Fruit fly (Drosophila melanogaster) whole organism, embryonic: Measurements from ENCODE around the gene bbg.

Experiments
- Adf1 ChIP-seq: fragments of 200-800 bp; sonication (Bioruptor generic); IDR thresholded peaks from 2 replicates; pipeline ENCODE4 v1.3.6; 2022; ENCODE audit warnings: missing biosample characterization, missing genetic modification characterization
- Bdp1 ChIP-seq: fragments of 200-800 bp; sonication (Bioruptor generic); optimal IDR thresholded peaks from 3 replicates; lab custom pipeline; 2016; ENCODE audit warnings: missing biosample characterization, missing genetic modification characterization
- CG10147 ChIP-seq: fragments of 200-800 bp; sonication (Bioruptor generic); optimal IDR thresholded peaks from 2 replicates; lab custom pipeline; 2019; ENCODE audit warnings: missing biosample characterization, mild to moderate bottlenecking, missing genetic modification characterization, moderate library complexity
- CG10462 ChIP-seq: fragments of 200-800 bp; sonication (Bioruptor generic); optimal IDR thresholded peaks from 2 replicates; lab custom pipeline; 2016; ENCODE audit warnings: missing biosample characterization, missing genetic modification characterization
- CG12155 ChIP-seq: fragments of 200-800 bp; sonication (Bioruptor generic); optimal IDR thresholded peaks from 3 replicates; lab custom pipeline; 2016; ENCODE audit warnings: missing biosample characterization, missing genetic modification characterization
- CG12769 ChIP-seq: fragments of 200-800 bp; sonication (Bioruptor generic); optimal IDR thresholded peaks from 2 replicates; lab custom pipeline; 2019; ENCODE audit warnings: missing biosample characterization, mild to moderate bottlenecking, missing genetic modification characterization, moderate library complexity
- CG14710 ChIP-seq: fragments of 200-800 bp; sonication (Bioruptor generic); optimal IDR thresholded peaks from 3 replicates; lab custom pipeline; 2019; ENCODE audit warnings: missing biosample characterization, mild to moderate bottlenecking, missing genetic modification characterization, moderate library complexity
- CG15073 ChIP-seq: fragments of 200-800 bp; sonication (Bioruptor generic); optimal IDR thresholded peaks from 2 replicates; lab custom pipeline; 2016; ENCODE audit warnings: missing biosample characterization, missing genetic modification characterization
- CG16863 ChIP-seq: fragments of 200-800 bp; sonication (Bioruptor generic); optimal IDR thresholded peaks from 3 replicates; lab custom pipeline; 2016; ENCODE audit warnings: missing biosample characterization, missing genetic modification characterization
- CG17186 ChIP-seq: fragments of 200-800 bp; sonication (Bioruptor generic); optimal IDR thresholded peaks from 3 replicates; lab custom pipeline; 2017; ENCODE audit warnings: missing biosample characterization, missing genetic modification reagents, missing genetic modification characterization
- CG17912 ChIP-seq: fragments of 200-800 bp; sonication (Bioruptor generic); optimal IDR thresholded peaks from 2 replicates; lab custom pipeline; 2018; ENCODE audit warnings: missing biosample characterization, mild to moderate bottlenecking, missing genetic modification characterization
- CG2875 ChIP-seq: fragments of 200-800 bp; sonication (Bioruptor generic); optimal IDR thresholded peaks from 2 replicates; lab custom pipeline; 2017; ENCODE audit warnings: missing biosample characterization, mild to moderate bottlenecking, missing genetic modification characterization, missing genetic modification reagents
- CG31365 ChIP-seq: fragments of 200-800 bp; sonication (Bioruptor generic); optimal IDR thresholded peaks from 2 replicates; lab custom pipeline; 2018; ENCODE audit warnings: missing biosample characterization, mild to moderate bottlenecking, missing genetic modification characterization
- CG32532 ChIP-seq: fragments of 200-800 bp; sonication (Bioruptor generic); IDR thresholded peaks from 2 replicates; pipeline ENCODE4 v1.3.6; 2022; ENCODE audit warnings: missing biosample characterization, missing genetic modification characterization
- CG33213 ChIP-seq: fragments of 200-800 bp; sonication (Bioruptor generic); optimal IDR thresholded peaks from 3 replicates; lab custom pipeline; 2016; ENCODE audit warnings: missing biosample characterization, missing genetic modification characterization
- CG42726 ChIP-seq: fragments of 200-800 bp; sonication (Bioruptor generic); IDR thresholded peaks from 2 replicates; pipeline ENCODE4 v1.3.6; 2022; ENCODE audit warnings: missing biosample characterization, missing genetic modification characterization; ENCODE audit not compliant: partially characterized antibody
- CG4730 ChIP-seq: fragments of 200-800 bp; sonication (Bioruptor generic); IDR thresholded peaks from 2 replicates; pipeline ENCODE4 v1.3.6; 2022; ENCODE audit warnings: missing biosample characterization, missing genetic modification characterization
- CG5180 ChIP-seq: fragments of 200-800 bp; sonication (Bioruptor generic); optimal IDR thresholded peaks from 3 replicates; lab custom pipeline; 2017; ENCODE audit warnings: missing biosample characterization, missing genetic modification characterization, mild to moderate bottlenecking, moderate library complexity, missing genetic modification reagents
- CG6254 ChIP-seq: fragments of 200-800 bp; sonication (Bioruptor generic); optimal IDR thresholded peaks from 3 replicates; lab custom pipeline; 2017; ENCODE audit warnings: mild to moderate bottlenecking, missing biosample characterization, missing genetic modification reagents, missing genetic modification characterization
- CG7786 ChIP-seq: fragments of 200-800 bp; sonication (Bioruptor generic); optimal IDR thresholded peaks from 2 replicates; lab custom pipeline; 2016; ENCODE audit warnings: missing biosample characterization, missing genetic modification characterization
- CG7963 ChIP-seq: fragments of 200-800 bp; sonication (Bioruptor generic); IDR thresholded peaks from 3 replicates; pipeline ENCODE4 v1.3.6; 2022; ENCODE audit warnings: missing biosample characterization, missing genetic modification characterization; ENCODE audit not compliant: partially characterized antibody
- CG8765 ChIP-seq: fragments of 200-800 bp; sonication (Bioruptor generic); IDR thresholded peaks from 2 replicates; pipeline ENCODE4 v1.3.6; 2022; ENCODE audit warnings: missing biosample characterization, missing genetic modification characterization
- CG9437 ChIP-seq: fragments of 200-800 bp; sonication (Bioruptor generic); optimal IDR thresholded peaks from 2 replicates; lab custom pipeline; 2018; ENCODE audit warnings: missing biosample characterization, mild to moderate bottlenecking, missing genetic modification characterization
- Fer3 ChIP-seq: fragments of 200-800 bp; sonication (Bioruptor generic); optimal IDR thresholded peaks from 2 replicates; lab custom pipeline; 2018; ENCODE audit warnings: missing biosample characterization, mild to moderate bottlenecking, missing genetic modification characterization, moderate library complexity
- H2.0 ChIP-seq: fragments of 200-800 bp; sonication (Bioruptor generic); IDR thresholded peaks from 2 replicates; pipeline ENCODE4 v1.3.6; 2022; ENCODE audit warnings: missing biosample characterization, missing genetic modification characterization
- Jarid2 ChIP-seq: fragments of 200-800 bp; sonication (Bioruptor generic); optimal IDR thresholded peaks from 3 replicates; lab custom pipeline; 2017; ENCODE audit warnings: mild to moderate bottlenecking, missing biosample characterization, missing genetic modification reagents, missing genetic modification characterization
- Max ChIP-seq: fragments of 200-800 bp; sonication (Bioruptor generic); optimal IDR thresholded peaks from 2 replicates; lab custom pipeline; 2016; ENCODE audit warnings: missing biosample characterization, mild to moderate bottlenecking, missing genetic modification characterization
- Med ChIP-seq: fragments of 200-800 bp; sonication (Bioruptor generic); peaks from one replicate; lab custom pipeline; 2016; ENCODE audit warnings: missing biosample characterization, missing genetic modification characterization, mild to moderate bottlenecking, inconsistent platforms, moderate library complexity
- Sox100B ChIP-seq: fragments of 200-800 bp; sonication (Bioruptor generic); optimal IDR thresholded peaks from 3 replicates; lab custom pipeline; 2018; ENCODE audit warnings: missing biosample characterization, mild to moderate bottlenecking, missing genetic modification characterization
- Sry-β ChIP-seq: fragments of 200-800 bp; sonication (Bioruptor generic); optimal IDR thresholded peaks from 2 replicates; lab custom pipeline; 2018; ENCODE audit warnings: missing biosample characterization, mild to moderate bottlenecking, missing genetic modification characterization, moderate library complexity
- Taf1 ChIP-seq: fragments of 200-800 bp; sonication (Bioruptor generic); IDR thresholded peaks from 2 replicates; pipeline ENCODE4 v1.3.6; 2022; ENCODE audit warnings: missing biosample characterization, missing genetic modification characterization
- al ChIP-seq: fragments of 200-800 bp; sonication (Bioruptor generic); IDR thresholded peaks from 2 replicates; pipeline ENCODE4 v1.3.6; 2022; ENCODE audit warnings: missing biosample characterization, missing genetic modification characterization
- ase ChIP-seq: fragments of 200-800 bp; sonication (Bioruptor generic); IDR thresholded peaks from 3 replicates; pipeline ENCODE4 v1.3.6; 2022; ENCODE audit warnings: missing biosample characterization, missing genetic modification characterization
- ato ChIP-seq: fragments of 200-800 bp; sonication (Bioruptor generic); IDR thresholded peaks from 2 replicates; pipeline ENCODE4 v1.3.6; 2022; ENCODE audit warnings: missing biosample characterization, missing genetic modification characterization; ENCODE audit not compliant: partially characterized antibody
- bowl ChIP-seq: fragments of 200-800 bp; sonication (Bioruptor generic); IDR thresholded peaks from 2 replicates; pipeline ENCODE4 v1.3.6; 2022; ENCODE audit warnings: missing biosample characterization, missing genetic modification characterization
- bsh ChIP-seq, 2 experiments: fragments of 200-800 bp; sonication (Bioruptor generic); optimal IDR thresholded peaks; 2 replicates each; lab custom pipeline; 2017 to 2018; ENCODE audit warnings: mild to moderate bottlenecking in 2 of 2, missing biosample characterization in 2 of 2, missing genetic modification characterization in 2 of 2, moderate library complexity in 1 of 2
- cas ChIP-seq: fragments of 200-800 bp; sonication (Bioruptor generic); IDR thresholded peaks from 2 replicates; pipeline ENCODE4 v1.3.6; 2022; ENCODE audit warnings: missing biosample characterization, missing genetic modification characterization
- eve ChIP-seq, 2 experiments: fragments of >200 bp; optimal IDR thresholded peaks; 2 replicates each; lab custom pipeline; 2017; ENCODE audit warnings: missing biosample characterization in 2 of 2, missing genetic modification characterization in 2 of 2
- gt ChIP-seq: fragments of 200-800 bp; sonication (Bioruptor generic); IDR thresholded peaks from 2 replicates; pipeline ENCODE4 v1.3.6; 2022; ENCODE audit warnings: missing biosample characterization, missing genetic modification characterization
- hb ChIP-seq: fragments of 200-800 bp; sonication (Bioruptor generic); IDR thresholded peaks from 3 replicates; pipeline ENCODE4 v1.3.6; 2022; ENCODE audit warnings: missing biosample characterization, missing genetic modification characterization; ENCODE audit not compliant: partially characterized antibody
- hth ChIP-seq: fragments of >200 bp; optimal IDR thresholded peaks from 2 replicates; lab custom pipeline; 2017; ENCODE audit warnings: inconsistent platforms
- kay ChIP-seq: fragments of 200-800 bp; sonication (Bioruptor generic); optimal IDR thresholded peaks from 2 replicates; lab custom pipeline; 2016; ENCODE audit warnings: missing biosample characterization, missing genetic modification characterization
- lola ChIP-seq, 3 experiments: fragments of >200 bp in 2 of 3; fragments of 200-800 bp in 1 of 3; sonication (Bioruptor generic) in 1 of 3; optimal IDR thresholded peaks; 2 replicates each; lab custom pipeline; 2017 to 2019; ENCODE audit warnings: missing biosample characterization in 3 of 3, missing genetic modification characterization in 3 of 3, mild to moderate bottlenecking in 1 of 3, moderate library complexity in 1 of 3
- prd ChIP-seq, 3 experiments: fragments of >200 bp in 2 of 3; fragments of 200-800 bp in 1 of 3; sonication (Bioruptor generic) in 1 of 3; optimal IDR thresholded peaks in 2 of 3; IDR thresholded peaks in 1 of 3; 2 replicates in 2 of 3; 3 replicates in 1 of 3; pipeline versions ENCODE4 v1.3.6 to Lab custom; 2017 to 2022; ENCODE audit warnings: missing biosample characterization in 1 of 3, missing genetic modification characterization in 1 of 3
- sens ChIP-seq: fragments of 200-800 bp; sonication (Bioruptor generic); peaks from one replicate; lab custom pipeline; 2016; ENCODE audit warnings: missing biosample characterization, missing genetic modification characterization
- sim ChIP-seq: fragments of 200-800 bp; sonication (Bioruptor generic); IDR thresholded peaks from 2 replicates; pipeline ENCODE4 v1.3.6; 2022; ENCODE audit warnings: missing biosample characterization, missing genetic modification characterization
- ttk ChIP-seq: fragments of 200-800 bp; sonication (Bioruptor generic); IDR thresholded peaks from 2 replicates; pipeline ENCODE4 v2.1.2; 2022; ENCODE audit warnings: missing biosample characterization, missing genetic modification characterization
- zen ChIP-seq: fragments of 200-800 bp; sonication (Bioruptor generic); optimal IDR thresholded peaks from 3 replicates; lab custom pipeline; 2018; ENCODE audit warnings: missing biosample characterization, mild to moderate bottlenecking, missing genetic modification characterization, moderate library complexity

bbg gene

DNA sequence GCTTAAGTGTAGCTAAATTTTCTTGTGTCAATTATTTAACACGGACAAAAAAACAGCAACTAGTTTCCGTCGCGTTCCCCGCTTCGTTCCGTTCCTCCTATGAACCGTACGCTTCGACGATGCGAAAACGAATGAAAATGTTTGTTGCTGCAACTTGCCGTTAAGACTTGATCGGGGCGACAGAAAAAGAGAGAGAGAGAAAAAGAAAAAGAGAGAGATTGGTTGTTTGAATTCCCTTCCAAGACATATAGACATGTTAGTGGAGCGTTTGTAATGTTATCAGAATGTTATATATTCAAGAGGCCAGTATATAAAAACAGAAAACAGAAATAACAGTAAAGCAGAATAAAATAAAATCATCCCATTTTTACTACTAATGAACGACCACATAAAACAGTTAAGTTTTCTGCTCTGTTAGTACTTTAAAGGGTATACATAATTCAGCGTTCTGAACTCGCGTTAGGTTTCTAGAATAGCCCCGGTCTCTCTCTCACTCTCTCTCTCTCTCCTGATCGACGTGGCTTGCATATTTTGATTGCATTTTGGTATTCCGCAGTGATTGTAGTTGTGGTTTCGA, 14.9 kb upstream of the bbg start, which contains the start of gene Gbs-70E (continued):
- TF ChIP-seq CG15073 (GFP tag; lab: Kevin White, UChicago) = peak; percentile 53
- TF ChIP-seq eve (GFP tag; optimal IDR thresholded peaks at IDR 0.05; lab: Kevin White, UChicago) = peak in 1 of 2 experiments; percentile 97
- TF ChIP-seq Jarid2 (GFP tag; lab: Kevin White, UChicago) = peak; percentile 97
- no peak for TF ChIP-seq CG7963 (GFP tag; lab: Robert Waterston, UW)
- TF ChIP-seq CG33213 = peak; percentile 79
- peak; percentile 85 for TF ChIP-seq H2.0 (GFP tag; lab: Robert Waterston, UW)
- peak; percentile 41 for TF ChIP-seq CG17186
- peak; percentile 86 for TF ChIP-seq CG12155
- TF ChIP-seq CG10462 (GFP tag; lab: Kevin White, UChicago) = peak; percentile 91
- TF ChIP-seq CG14710 (tag; lab: Kevin White, UChicago) = peak; percentile 90
- peak; percentile 92 for TF ChIP-seq CG32532 (GFP tag; lab: Robert Waterston, UW)
- TF ChIP-seq cas (GFP tag; lab: Robert Waterston, UW) = peak; percentile 73; the same call in 1 of the 2 replicates
- TF ChIP-seq kay (GFP tag; lab: Kevin White, UChicago) = peak; percentile 83
- peak; percentile 86 for TF ChIP-seq CG9437 (GFP tag; lab: Kevin White, UChicago)
- TF ChIP-seq CG16863 (GFP tag; lab: Kevin White, UChicago) = peak; percentile 93
- peak; percentile 75 for TF ChIP-seq CG8765 (GFP tag; lab: Robert Waterston, UW)
- peak; percentile 52; the same call in 1 of the 2 replicates for TF ChIP-seq ato
- TF ChIP-seq CG4730 (GFP tag; lab: Robert Waterston, UW) = peak; percentile 86; the same call in 1 of the 2 replicates
- TF ChIP-seq CG12769 = peak; percentile 79
- TF ChIP-seq Adf1 (GFP tag; lab: Robert Waterston, UW) = peak; percentile 66
- no peak for TF ChIP-seq gt (GFP tag; lab: Robert Waterston, UW)
- peak; percentile 78; the same call in 2 of the 3 replicates for TF ChIP-seq ase (GFP tag; lab: Robert Waterston, UW)
- TF ChIP-seq CG31365 (tag; lab: Kevin White, UChicago) = peak; percentile 82
- no peak for TF ChIP-seq prd (optimal IDR thresholded peaks at IDR 0.05; lab: Kevin White, UChicago)
- TF ChIP-seq prd (GFP tag; IDR thresholded peaks at IDR 0.05; lab: Robert Waterston, UW) = peak; percentile 95
- peak; percentile 70 to 92 for TF ChIP-seq bsh (GFP tag; optimal IDR thresholded peaks at IDR 0.05; lab: Kevin White, UChicago)
- TF ChIP-seq bowl = peak; percentile 73; the same call in 1 of the 2 replicates
- peak in 1 of 3 experiments; percentile 92 for TF ChIP-seq lola (GFP tag; optimal IDR thresholded peaks at IDR 0.05; lab: Kevin White, UChicago)
- TF ChIP-seq CG2875 = peak; percentile 86
- TF ChIP-seq Max (GFP tag; lab: Kevin White, UChicago) = peak; percentile 82
- no peak for TF ChIP-seq hb (GFP tag; lab: Robert Waterston, UW)
- peak; percentile 91 for TF ChIP-seq Fer3 (tag; lab: Kevin White, UChicago)
- TF ChIP-seq Bdp1 (GFP tag; lab: Kevin White, UChicago) = peak; percentile 66
- peak; percentile 76 for TF ChIP-seq CG6254 (GFP tag; lab: Kevin White, UChicago)
- TF ChIP-seq CG10147 (GFP tag; lab: Kevin White, UChicago) = peak; percentile 91
- TF ChIP-seq CG7786 (GFP tag; lab: Kevin White, UChicago) = peak; percentile 90
- no peak for TF ChIP-seq Sry-β
- peak; percentile 90 for TF ChIP-seq sim
- peak; percentile 88 for TF ChIP-seq zen (tag; lab: Kevin White, UChicago)

DNA sequence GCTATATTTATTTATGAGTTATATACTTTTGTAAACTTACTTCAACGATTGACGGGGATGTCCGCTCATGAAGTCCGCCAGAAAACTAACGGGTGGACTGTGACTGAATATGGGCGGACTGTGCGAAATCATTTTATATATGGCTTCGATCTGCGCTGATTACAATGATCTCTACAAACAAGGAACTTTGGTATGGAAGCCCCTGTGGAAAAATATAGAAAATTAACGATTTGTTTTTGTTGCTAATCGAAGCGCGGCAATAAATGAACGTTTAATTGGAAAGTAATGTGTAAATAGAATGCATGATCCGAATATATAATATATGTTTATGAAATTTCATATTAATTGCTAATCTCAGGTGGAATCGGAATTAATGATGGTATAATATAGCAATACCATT, 13.9 kb upstream of the bbg start:
- TF ChIP-seq Med (GFP tag; lab: Kevin White, UChicago) (peak; percentile 60), CG15073 (GFP tag; lab: Kevin White, UChicago) (no peak), sens (peak; percentile 54), CG42726 (GFP tag; lab: Robert Waterston, UW) (no peak), CG5180 (GFP tag; lab: Kevin White, UChicago) (no peak), Taf1 (GFP tag; lab: Robert Waterston, UW) (no peak), Sox100B (GFP tag; lab: Kevin White, UChicago) (no peak), ttk (no peak), al (GFP tag; lab: Robert Waterston, UW) (no peak), CG17912 (no peak), hth (lab: Kevin White, UChicago) (no peak)
- TF ChIP-seq, all 482 proteins: peak for 2
